Fruit fly (Drosophila melanogaster): ENCODE data around the gene Snmp1.

Snmp1 gene

dm6 chr3R:21155931-21156488 lies 12.0 kb downstream of the Snmp1 start (continued):
- peak; percentile 76 for TF ChIP-seq CG9437 (GFP tag; optimal IDR thresholded peaks at IDR 0.05)
- peak; percentile 19 for TF ChIP-seq jumu (GFP tag; optimal IDR thresholded peaks at IDR 0.05)
- TF ChIP-seq Ets97D (GFP tag; optimal IDR thresholded peaks at IDR 0.05): peak; percentile 83
- TF ChIP-seq CG4617 (GFP tag; optimal IDR thresholded peaks at IDR 0.05; ENCODE audit: borderline replicate concordance): peak; percentile 48
- 0 out of 2 replicates have a peak, but pooled peaks have one; percentile 13 for TF ChIP-seq MBD-R2 (GFP tag; IDR thresholded peaks at IDR 0.05)
- TF ChIP-seq Spps (tag; optimal IDR thresholded peaks at IDR 0.05): no peak
- peak; percentile 98 for TF ChIP-seq E2f2 (GFP tag; IDR thresholded peaks at IDR 0.05)
- TF ChIP-seq CG33213 (GFP tag; optimal IDR thresholded peaks at IDR 0.05): peak; percentile 82
- peak; percentile 23 for TF ChIP-seq CG30020 (tag; optimal IDR thresholded peaks at IDR 0.05)
- TF ChIP-seq CG12659 (GFP tag; optimal IDR thresholded peaks at IDR 0.05): peak; percentile 53
- TF ChIP-seq CG6791 (GFP tag; IDR thresholded peaks at IDR 0.05; ENCODE audit: partially characterized antibody): peak; percentile 51; the same call in 2 of the 3 replicates
- TF ChIP-seq gsb (GFP tag; IDR thresholded peaks at IDR 0.05): no peak
- TF ChIP-seq CG13287 (GFP tag; IDR thresholded peaks at IDR 0.05; ENCODE audit: partially characterized antibody): peak; percentile 77
- peak; percentile 1 for TF ChIP-seq Side (GFP tag; optimal IDR thresholded peaks at IDR 0.05)
- TF ChIP-seq gfzf (GFP tag; optimal IDR thresholded peaks at IDR 0.05): peak; percentile 87
- peak; percentile 66 for TF ChIP-seq hkb (optimal IDR thresholded peaks at IDR 0.05)
- TF ChIP-seq hkb (GFP tag; IDR thresholded peaks at IDR 0.05): no peak
- TF ChIP-seq row (GFP tag; IDR thresholded peaks at IDR 0.05): peak; percentile 35; the same call in 1 of the 3 replicates
- TF ChIP-seq Mrtf (GFP tag; IDR thresholded peaks at IDR 0.05): no peak
- TF ChIP-seq shn (GFP tag; optimal IDR thresholded peaks at IDR 0.05): no peak
- peak; percentile 98 for TF ChIP-seq Dp (GFP tag; optimal IDR thresholded peaks at IDR 0.05)
- peak; percentile 7 for TF ChIP-seq CG7839 (tag; optimal IDR thresholded peaks at IDR 0.05)
- peak; percentile 76 for TF ChIP-seq HLH4C (GFP tag; IDR thresholded peaks at IDR 0.05; ENCODE audit: partially characterized antibody)
- TF ChIP-seq zen2 (GFP tag; IDR thresholded peaks at IDR 0.05; ENCODE audit: partially characterized antibody): peak; percentile 39; the same call in 1 of the 3 replicates
- TF ChIP-seq Med (GFP tag): peak; percentile 82
- TF ChIP-seq HmgZ (tag; optimal IDR thresholded peaks at IDR 0.05): no peak
- peak; percentile 40 for TF ChIP-seq CG15514 (GFP tag; optimal IDR thresholded peaks at IDR 0.05)
- TF ChIP-seq nau (GFP tag; optimal IDR thresholded peaks at IDR 0.05): no peak
- TF ChIP-seq Pdp1 (GFP tag; optimal IDR thresholded peaks at IDR 0.05): peak in 1 of 2 experiments; percentile 64
- peak; percentile 67 for TF ChIP-seq Jarid2 (GFP tag; optimal IDR thresholded peaks at IDR 0.05)
- TF ChIP-seq CG12104 (GFP tag; optimal IDR thresholded peaks at IDR 0.05): peak; percentile 34
- TF ChIP-seq Scr (GFP tag; IDR thresholded peaks at IDR 0.05; ENCODE audit: partially characterized antibody): peak; percentile 52
- peak; percentile 65 for TF ChIP-seq CG12155 (GFP tag; optimal IDR thresholded peaks at IDR 0.05)
- TF ChIP-seq Hsf (GFP tag; optimal IDR thresholded peaks at IDR 0.05): peak; percentile 6
- no peak for TF ChIP-seq Trl (optimal IDR thresholded peaks at IDR 0.05)
- peak; percentile 6 for TF ChIP-seq Trl (GFP tag; optimal IDR thresholded peaks at IDR 0.05)
- TF ChIP-seq zf30C (GFP tag; optimal IDR thresholded peaks at IDR 0.05): no peak
- TF ChIP-seq CG2116 (GFP tag; optimal IDR thresholded peaks at IDR 0.05): peak; percentile 63
- peak; percentile 65; the same call in 1 of the 3 replicates for TF ChIP-seq hb (GFP tag; IDR thresholded peaks at IDR 0.05; ENCODE audit: partially characterized antibody)
- peak; percentile 60 for TF ChIP-seq unc-4 (GFP tag; IDR thresholded peaks at IDR 0.05; ENCODE audit: partially characterized antibody)
- TF ChIP-seq pnt (GFP tag; optimal IDR thresholded peaks at IDR 0.05): peak; percentile 3
- peak; percentile 45 for TF ChIP-seq CG2120 (GFP tag; optimal IDR thresholded peaks at IDR 0.05)
- TF ChIP-seq CG3995 (GFP tag; optimal IDR thresholded peaks at IDR 0.05): no peak
